Worm (Caenorhabditis elegans) whole organism, L2 larva: ENCODE data around the gene clec-171.

Experiments
- R02D3.7 ChIP-seq: fragments of 150-350 bp; optimal IDR thresholded peaks from 2 replicates; lab custom pipeline; 2014; ENCODE audit warnings: missing biosample characterization, missing genetic modification characterization
- alr-1 ChIP-seq: fragments of 150-350 bp; optimal IDR thresholded peaks from 2 replicates; lab custom pipeline; 2014; ENCODE audit warnings: missing biosample characterization, missing genetic modification characterization
- aly-2 ChIP-seq: fragments of 150-350 bp; optimal IDR thresholded peaks from 2 replicates; lab custom pipeline; 2014; ENCODE audit warnings: missing biosample characterization, missing genetic modification characterization
- blmp-1 ChIP-seq: sonication (generic microtip); optimal IDR thresholded peaks from 2 replicates; lab custom pipeline; 2017; ENCODE audit warnings: missing genetic modification characterization, mild to moderate bottlenecking, missing compliant biosample characterization, antibody characterized with exemption, moderate library complexity; ENCODE audit not compliant: insufficient read depth
- ceh-16 ChIP-seq: fragments of 150-350 bp; optimal IDR thresholded peaks from 2 replicates; lab custom pipeline; 2014; ENCODE audit warnings: missing biosample characterization, missing genetic modification characterization
- ceh-82 ChIP-seq: fragments of 150-350 bp; optimal IDR thresholded peaks from 2 replicates; lab custom pipeline; 2014; ENCODE audit warnings: missing biosample characterization, missing genetic modification characterization
- egl-27 ChIP-seq: sonication (generic microtip); optimal IDR thresholded peaks from 3 replicates; lab custom pipeline; 2017; ENCODE audit warnings: missing biosample characterization, missing genetic modification reagents, missing genetic modification characterization
- elt-1 ChIP-seq: fragments of 150-350 bp; optimal IDR thresholded peaks from 2 replicates; lab custom pipeline; 2014; ENCODE audit warnings: missing biosample characterization, missing genetic modification characterization
- elt-3 ChIP-seq: sonication (generic microtip); optimal IDR thresholded peaks from 2 replicates; lab custom pipeline; 2017; ENCODE audit warnings: missing biosample characterization, missing genetic modification characterization
- fos-1 ChIP-seq: fragments of 150-350 bp; optimal IDR thresholded peaks from 2 replicates; lab custom pipeline; 2014; ENCODE audit warnings: missing biosample characterization, missing genetic modification characterization
- lin-11 ChIP-seq: fragments of 150-350 bp; sonication (generic microtip); optimal IDR thresholded peaks from 2 replicates; lab custom pipeline; 2014; ENCODE audit warnings: missing biosample characterization, missing genetic modification characterization, inconsistent platforms, mixed read lengths
- lin-13 ChIP-seq: fragments of 150-350 bp; optimal IDR thresholded peaks from 2 replicates; lab custom pipeline; 2014; ENCODE audit warnings: missing biosample characterization, missing genetic modification reagents, missing genetic modification characterization
- lin-39 ChIP-seq: fragments of 150-350 bp; optimal IDR thresholded peaks from 2 replicates; lab custom pipeline; 2014; ENCODE audit warnings: missing biosample characterization, missing genetic modification reagents, missing genetic modification characterization
- lsy-2 ChIP-seq, 2 experiments: fragments of 150-350 bp in 1 of 2; sonication (generic microtip) in 1 of 2; optimal IDR thresholded peaks; 2 replicates each; lab custom pipeline; 2014 to 2017; ENCODE audit warnings: missing biosample characterization in 2 of 2, missing genetic modification characterization in 2 of 2
- mbf-1 ChIP-seq: sonication (generic microtip); optimal IDR thresholded peaks from 2 replicates; lab custom pipeline; 2017; ENCODE audit warnings: missing biosample characterization, missing genetic modification characterization
- nhr-10 ChIP-seq: sonication (generic microtip); optimal IDR thresholded peaks from 2 replicates; lab custom pipeline; 2017; ENCODE audit warnings: missing biosample characterization, missing genetic modification characterization
- nhr-11 ChIP-seq: fragments of 150-350 bp; optimal IDR thresholded peaks from 2 replicates; lab custom pipeline; 2014; ENCODE audit warnings: missing biosample characterization, missing genetic modification characterization
- nhr-12 ChIP-seq: fragments of 150-350 bp; optimal IDR thresholded peaks from 2 replicates; lab custom pipeline; 2014; ENCODE audit warnings: missing biosample characterization, missing genetic modification characterization
- nhr-129 ChIP-seq: fragments of 150-350 bp; optimal IDR thresholded peaks from 2 replicates; lab custom pipeline; 2014; ENCODE audit warnings: missing biosample characterization, missing genetic modification characterization
- nhr-23 ChIP-seq: fragments of 150-350 bp; optimal IDR thresholded peaks from 2 replicates; lab custom pipeline; 2014; ENCODE audit warnings: missing biosample characterization, missing genetic modification reagents, missing genetic modification characterization
- nhr-237 ChIP-seq: fragments of 150-350 bp; optimal IDR thresholded peaks from 2 replicates; lab custom pipeline; 2014; ENCODE audit warnings: missing biosample characterization, missing genetic modification characterization
- nhr-25 ChIP-seq: fragments of 150-350 bp; sonication (generic microtip); optimal IDR thresholded peaks from 3 replicates; lab custom pipeline; 2014; ENCODE audit warnings: missing biosample characterization, missing genetic modification characterization
- nhr-6 ChIP-seq: fragments of 150-350 bp; optimal IDR thresholded peaks from 2 replicates; lab custom pipeline; 2014; ENCODE audit warnings: missing biosample characterization, missing genetic modification characterization
- nhr-77 ChIP-seq: fragments of 150-350 bp; optimal IDR thresholded peaks from 2 replicates; lab custom pipeline; 2014; ENCODE audit warnings: missing biosample characterization, missing genetic modification characterization
- peb-1 ChIP-seq: fragments of 150-350 bp; optimal IDR thresholded peaks from 2 replicates; lab custom pipeline; 2014; ENCODE audit warnings: missing biosample characterization, missing genetic modification characterization
- sem-4 ChIP-seq: fragments of 150-350 bp; optimal IDR thresholded peaks from 2 replicates; lab custom pipeline; 2014; ENCODE audit warnings: missing biosample characterization, missing genetic modification reagents, missing genetic modification characterization
- skn-1 ChIP-seq: sonication (generic microtip); optimal IDR thresholded peaks from 2 replicates; lab custom pipeline; 2017; ENCODE audit warnings: missing biosample characterization, missing genetic modification characterization
- sma-3 ChIP-seq: sonication (generic microtip); optimal IDR thresholded peaks from 2 replicates; lab custom pipeline; 2016; ENCODE audit warnings: missing genetic modification reagents, missing genetic modification characterization, missing compliant biosample characterization
- sma-9 ChIP-seq, 2 experiments: fragments of 150-350 bp in 1 of 2; sonication (generic microtip) in 1 of 2; optimal IDR thresholded peaks; 2 replicates each; lab custom pipeline; 2014 to 2016; ENCODE audit warnings: missing genetic modification characterization in 2 of 2, mild to moderate bottlenecking in 1 of 2, missing biosample characterization in 1 of 2, missing compliant biosample characterization in 1 of 2, missing genetic modification reagents in 1 of 2, moderate library complexity in 1 of 2
- snpc-4 ChIP-seq: fragments of 150-350 bp; optimal IDR thresholded peaks from 2 replicates; lab custom pipeline; 2014; ENCODE audit warnings: missing biosample characterization, missing genetic modification characterization
- unc-55 ChIP-seq: fragments of 150-350 bp; sonication (generic microtip); optimal IDR thresholded peaks from 3 replicates; lab custom pipeline; 2014; ENCODE audit warnings: missing biosample characterization, missing genetic modification reagents, missing genetic modification characterization
- zag-1 ChIP-seq: fragments of 150-350 bp; optimal IDR thresholded peaks from 2 replicates; lab custom pipeline; 2014; ENCODE audit warnings: missing biosample characterization, missing genetic modification characterization
- ztf-1 ChIP-seq: fragments of 200-800 bp; sonication (Bioruptor generic); conservative IDR thresholded peaks from 2 replicates; pipeline ENCODE4 v1.3.6; 2022; ENCODE audit warnings: missing genetic modification characterization, missing compliant biosample characterization
- ztf-11 ChIP-seq: sonication (generic microtip); optimal IDR thresholded peaks from 2 replicates; lab custom pipeline; 2017; ENCODE audit warnings: missing biosample characterization, missing genetic modification characterization
- ztf-4 ChIP-seq: fragments of 150-350 bp; optimal IDR thresholded peaks from 2 replicates; lab custom pipeline; 2014; ENCODE audit warnings: missing biosample characterization, missing genetic modification characterization

clec-171 gene

ce11 chrIV:1434554-1435089 lies 7.4 kb upstream of the clec-171 start, which contains the start of gene clp-6:
Gene clp-6, minus strand, starts transcription at chrIV:1435039.
- TF ChIP-seq peb-1 (tag; lab: Kevin White, UChicago) (no peak), ztf-11 (no peak), blmp-1 (no peak), R02D3.7 (no peak), nhr-12 (tag; lab: Kevin White, UChicago) (no peak), aly-2 (no peak), nhr-77 (tag; lab: Kevin White, UChicago) (no peak), nhr-10 (tag; lab: Kevin White, UChicago) (no peak), lin-39 (tag; lab: Kevin White, UChicago) (no peak), sem-4 (no peak), nhr-129 (tag; lab: Kevin White, UChicago) (no peak), lin-11 (tag; lab: Kevin White, UChicago) (no peak)

DNA sequence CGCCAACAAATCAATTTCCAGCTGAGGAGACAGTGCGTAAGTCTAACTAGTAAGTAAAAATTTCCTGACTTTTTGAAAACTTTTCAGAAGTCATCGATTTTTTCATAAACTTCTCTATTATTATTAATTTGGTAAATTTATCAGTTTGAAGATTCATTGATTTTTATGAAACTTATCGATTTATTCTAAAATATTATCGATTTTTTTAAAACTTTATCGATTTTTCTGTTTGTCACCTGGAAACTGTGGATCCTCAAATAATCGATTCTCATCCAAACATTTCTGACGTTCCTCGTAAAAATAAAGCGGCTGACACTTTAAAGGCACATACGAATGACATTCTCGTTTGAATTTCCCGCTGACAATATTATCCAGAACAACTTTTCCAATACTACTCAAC lies 6.8 kb upstream of the clec-171 start:
- no peak for TF ChIP-seq nhr-23 (tag; lab: Kevin White, UChicago)
- no peak for TF ChIP-seq nhr-6 (tag; lab: Kevin White, UChicago)
- no peak for TF ChIP-seq nhr-25
- no peak for TF ChIP-seq ceh-16 (tag; lab: Kevin White, UChicago)
- no peak for TF ChIP-seq sma-3 (GFP tag; lab: Kevin White, UChicago)
- TF ChIP-seq lin-39 (tag; lab: Kevin White, UChicago): no peak
- no peak for TF ChIP-seq lsy-2 (tag; optimal IDR thresholded peaks at IDR 0.05; lab: Kevin White, UChicago)
- TF ChIP-seq elt-3 (tag; lab: Kevin White, UChicago): no peak
- no peak for TF ChIP-seq elt-1 (tag; lab: Kevin White, UChicago)
- no peak for TF ChIP-seq nhr-12 (tag; lab: Kevin White, UChicago)
- TF ChIP-seq ceh-82: no peak

- TF ChIP-seq ceh-16 (tag; lab: Kevin White, UChicago) (no peak), egl-27 (tag; lab: Kevin White, UChicago) (no peak), skn-1 (tag; lab: Kevin White, UChicago) (no peak), lin-39 (tag; lab: Kevin White, UChicago) (no peak), sma-9 (GFP tag; optimal IDR thresholded peaks at IDR 0.05; lab: Kevin White, UChicago) (no peak), sma-9 (tag; optimal IDR thresholded peaks at IDR 0.05; lab: Kevin White, UChicago) (no peak), ceh-82 (no peak), nhr-12 (tag; lab: Kevin White, UChicago) (no peak), nhr-25 (no peak), unc-55 (no peak), nhr-11 (tag; lab: Kevin White, UChicago) (no peak), alr-1 (tag; lab: Kevin White, UChicago) (no peak), nhr-237 (tag; lab: Kevin White, UChicago) (no peak), ztf-11 (no peak), nhr-6 (tag; lab: Kevin White, UChicago) (no peak), blmp-1 (no peak), mbf-1 (tag; lab: Kevin White, UChicago) (no peak), lsy-2 (tag; optimal IDR thresholded peaks at IDR 0.05; lab: Kevin White, UChicago) (no peak), nhr-77 (tag; lab: Kevin White, UChicago) (no peak), nhr-10 (tag; lab: Kevin White, UChicago) (no peak), ztf-4 (tag; lab: Kevin White, UChicago) (no peak)
Measured at ce11 chrIV:1430261-1430660, 3.1 kb upstream of the clec-171 start, which contains the start of gene Y77E11A.23. Gene Y77E11A.23, minus strand, starts transcription at chrIV:1430367.

DNA sequence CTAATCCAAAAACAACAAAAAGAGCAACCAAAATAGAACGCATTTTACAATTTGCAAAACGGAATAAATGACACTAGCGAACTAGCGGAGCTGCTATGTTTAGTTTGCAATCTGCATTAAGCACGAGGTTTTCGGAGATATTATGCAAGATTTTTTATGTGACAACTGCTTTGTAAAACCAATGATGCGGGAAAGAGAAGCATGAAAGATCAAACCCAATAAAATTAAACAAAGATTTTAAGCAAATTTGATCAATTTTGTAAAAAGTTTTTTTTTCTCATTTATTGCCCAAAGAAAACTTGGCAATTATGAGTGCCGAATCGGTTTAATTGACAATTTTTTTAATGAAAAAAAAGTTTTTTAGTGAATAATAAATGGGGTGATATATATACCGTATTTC lies 2.2 kb downstream of the clec-171 start, which contains the start of gene Y77E11A.8:
Gene Y77E11A.8, minus strand, starts transcription at position 101 of the 400 bp plus-strand sequence.
- TF ChIP-seq ceh-82: no peak
- TF ChIP-seq snpc-4: no peak
- no peak for TF ChIP-seq fos-1 (tag; lab: Kevin White, UChicago)
- TF ChIP-seq zag-1 (tag; lab: Kevin White, UChicago): no peak
- no peak for TF ChIP-seq mbf-1 (tag; lab: Kevin White, UChicago)
- no peak for TF ChIP-seq sma-3 (GFP tag; lab: Kevin White, UChicago)
- no peak for TF ChIP-seq lin-13
- no peak for TF ChIP-seq peb-1 (tag; lab: Kevin White, UChicago)
- no peak for TF ChIP-seq ceh-16 (tag; lab: Kevin White, UChicago)
- no peak for TF ChIP-seq aly-2
- TF ChIP-seq sem-4: no peak
- TF ChIP-seq egl-27 (tag; lab: Kevin White, UChicago): no peak
- TF ChIP-seq skn-1 (tag; lab: Kevin White, UChicago): no peak
- TF ChIP-seq ztf-1 (GFP tag; lab: Robert Waterston, UW): no peak
- TF ChIP-seq nhr-129 (tag; lab: Kevin White, UChicago): no peak
